Worm (Caenorhabditis elegans) whole organism, L3 larva: ENCODE data around the gene F57C2.4.

Experiments used
- ZK546.5 ChIP-seq: sonication (generic microtip); optimal IDR thresholded peaks from 2 replicates; lab custom pipeline; 2017; ENCODE audit warnings: missing biosample characterization, missing genetic modification characterization
- ceh-28 ChIP-seq: fragments of 150-350 bp; optimal IDR thresholded peaks from 2 replicates; lab custom pipeline; 2014; ENCODE audit warnings: missing biosample characterization, missing genetic modification reagents, missing genetic modification characterization
- ceh-9 ChIP-seq: sonication (generic microtip); optimal IDR thresholded peaks from 2 replicates; lab custom pipeline; 2018; ENCODE audit warnings: missing biosample characterization, missing genetic modification characterization
- egl-5 ChIP-seq: fragments of 150-350 bp; optimal IDR thresholded peaks from 2 replicates; lab custom pipeline; 2017; ENCODE audit warnings: missing biosample characterization, missing genetic modification reagents, missing genetic modification characterization, inconsistent platforms
- fos-1 ChIP-seq: fragments of 150-350 bp; optimal IDR thresholded peaks from 2 replicates; lab custom pipeline; 2014; ENCODE audit warnings: missing biosample characterization, missing genetic modification characterization
- lin-15B ChIP-seq: fragments of 150-350 bp; optimal IDR thresholded peaks from 2 replicates; lab custom pipeline; 2014; ENCODE audit warnings: missing biosample characterization, missing genetic modification characterization
- lin-39 ChIP-seq: fragments of 150-350 bp; optimal IDR thresholded peaks from 2 replicates; lab custom pipeline; 2018; ENCODE audit warnings: missing biosample characterization, missing genetic modification reagents, missing genetic modification characterization
- nhr-11 ChIP-seq: fragments of 150-350 bp; optimal IDR thresholded peaks from 2 replicates; lab custom pipeline; 2014; ENCODE audit warnings: missing biosample characterization, missing genetic modification characterization
- nhr-23 ChIP-seq: fragments of 150-350 bp; optimal IDR thresholded peaks from 2 replicates; lab custom pipeline; 2014; ENCODE audit warnings: missing biosample characterization, missing genetic modification reagents, missing genetic modification characterization
- sea-2 ChIP-seq: fragments of 150-350 bp; sonication (generic microtip); optimal IDR thresholded peaks from 4 replicates; lab custom pipeline; 2014; ENCODE audit warnings: missing biosample characterization, missing genetic modification reagents, missing genetic modification characterization
- unc-39 ChIP-seq: sonication (generic microtip); optimal IDR thresholded peaks from 4 replicates; lab custom pipeline; 2017; ENCODE audit warnings: missing biosample characterization, missing genetic modification characterization
- ztf-11 ChIP-seq: fragments of 150-350 bp; optimal IDR thresholded peaks from 2 replicates; lab custom pipeline; 2014; ENCODE audit warnings: missing biosample characterization, missing genetic modification characterization

DNA sequence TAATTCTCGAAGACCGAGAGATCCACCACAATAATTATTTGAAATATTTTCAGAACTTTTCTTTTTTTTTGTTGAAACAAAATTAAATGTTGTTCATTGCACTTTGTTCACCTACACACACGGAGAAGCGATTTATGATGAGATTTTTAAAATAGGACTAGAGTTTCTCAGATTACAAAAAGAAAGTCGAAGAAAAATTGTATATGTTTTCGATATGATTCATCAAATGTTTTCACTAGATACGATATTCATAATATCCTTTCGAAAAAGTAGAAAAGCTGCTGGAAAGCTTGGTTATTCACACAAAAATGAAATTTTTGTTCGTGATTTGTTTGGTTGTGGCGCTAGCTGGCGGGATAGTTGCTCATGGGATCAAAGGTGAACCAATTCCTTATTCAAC lies at the start of gene F57C2.4:
- TF ChIP-seq sea-2 (GFP tag; lab: Kevin White, UChicago): no peak
- no peak for TF ChIP-seq ceh-28 (tag; lab: Kevin White, UChicago)
- TF ChIP-seq ztf-11 (tag; lab: Kevin White, UChicago): no peak
- no peak for TF ChIP-seq ZK546.5 (tag; lab: Kevin White, UChicago)
- no peak for TF ChIP-seq lin-39 (tag; lab: Kevin White, UChicago)
- TF ChIP-seq unc-39 (tag; lab: Kevin White, UChicago): no peak
- TF ChIP-seq egl-5 (tag; lab: Kevin White, UChicago): no peak
- no peak for TF ChIP-seq nhr-11 (tag; lab: Kevin White, UChicago)
- TF ChIP-seq nhr-23 (tag; lab: Kevin White, UChicago): no peak
- no peak for TF ChIP-seq ceh-9 (tag; lab: Kevin White, UChicago)
- TF ChIP-seq fos-1 (tag; lab: Kevin White, UChicago): no peak
- no peak for TF ChIP-seq lin-15B (tag; lab: Kevin White, UChicago)
